Worm (Caenorhabditis elegans) whole organism, L1 larva: ENCODE data around the gene fbxa-12.

Source experiments
- C34B4.2 ChIP-seq: sonication (generic microtip); optimal IDR thresholded peaks from 2 replicates; lab custom pipeline; 2017; ENCODE audit warnings: mild to moderate bottlenecking, missing genetic modification characterization, missing compliant biosample characterization
- Y116A8C.19 ChIP-seq: sonication (generic microtip); optimal IDR thresholded peaks from 2 replicates; lab custom pipeline; 2016; ENCODE audit warnings: missing compliant biosample characterization, missing genetic modification characterization, borderline replicate concordance
- aha-1 ChIP-seq: fragments of 150-350 bp; optimal IDR thresholded peaks from 2 replicates; lab custom pipeline; 2014; ENCODE audit warnings: missing biosample characterization, missing genetic modification characterization
- blmp-1 ChIP-seq: fragments of 150-350 bp; optimal IDR thresholded peaks from 2 replicates; lab custom pipeline; 2014; ENCODE audit warnings: missing biosample characterization, missing genetic modification characterization
- ceh-88 ChIP-seq: fragments of 200-800 bp; sonication (Bioruptor generic); IDR thresholded peaks from 2 replicates; pipeline ENCODE4 v1.3.6; 2022; ENCODE audit warnings: missing genetic modification characterization, missing compliant biosample characterization
- ces-1 ChIP-seq: fragments of 150-350 bp; optimal IDR thresholded peaks from 2 replicates; lab custom pipeline; 2014; ENCODE audit warnings: missing biosample characterization, missing genetic modification reagents, missing genetic modification characterization
- efl-1 ChIP-seq, 4 experiments: fragments of 150-350 bp; optimal IDR thresholded peaks in 3 of 4; peaks in 1 of 4; 1 replicate in 1 of 4; 2 replicates in 3 of 4; lab custom pipeline; 2014; ENCODE audit warnings: missing biosample characterization in 2 of 4, missing genetic modification characterization in 2 of 4, missing genetic modification reagents in 2 of 4
- egl-13 ChIP-seq: sonication (generic microtip); optimal IDR thresholded peaks from 2 replicates; lab custom pipeline; 2016; ENCODE audit warnings: missing genotype, missing genetic modification reagents, missing genetic modification characterization, missing compliant biosample characterization
- elt-2 ChIP-seq: sonication (generic microtip); optimal IDR thresholded peaks from 2 replicates; lab custom pipeline; 2016; ENCODE audit warnings: missing genetic modification characterization, mild to moderate bottlenecking, inconsistent platforms, missing compliant biosample characterization, missing genetic modification reagents
- ets-5 ChIP-seq: fragments of 200-800 bp; sonication (Bioruptor generic); IDR thresholded peaks from 2 replicates; pipeline ENCODE4 v1.3.6; 2022; ENCODE audit warnings: missing genetic modification characterization, missing compliant biosample characterization
- hpl-2 ChIP-seq: fragments of 150-350 bp; optimal IDR thresholded peaks from 2 replicates; lab custom pipeline; 2014; ENCODE audit warnings: missing biosample characterization, missing genetic modification reagents, missing genetic modification characterization
- irx-1 ChIP-seq: sonication (generic microtip); optimal IDR thresholded peaks from 2 replicates; lab custom pipeline; 2016; ENCODE audit warnings: missing genetic modification characterization, missing compliant biosample characterization
- isw-1 ChIP-seq: fragments of 200-800 bp; sonication (Bioruptor generic); IDR thresholded peaks from 2 replicates; pipeline ENCODE4 v1.3.6; 2022; ENCODE audit warnings: missing genetic modification characterization, missing compliant biosample characterization
- jun-1 ChIP-seq: fragments of 150-350 bp; optimal IDR thresholded peaks from 2 replicates; lab custom pipeline; 2014; ENCODE audit warnings: missing biosample characterization, missing genetic modification reagents, missing genetic modification characterization
- lin-13 ChIP-seq: fragments of 150-350 bp; optimal IDR thresholded peaks from 2 replicates; lab custom pipeline; 2014; ENCODE audit warnings: missing biosample characterization, missing genetic modification reagents, missing genetic modification characterization
- lin-35 ChIP-seq, 2 experiments: fragments of 150-350 bp; optimal IDR thresholded peaks; 2 replicates each; lab custom pipeline; 2014; ENCODE audit warnings: missing biosample characterization in 2 of 2, missing genetic modification characterization in 2 of 2, missing genetic modification reagents in 2 of 2
- lin-39 ChIP-seq: fragments of 150-350 bp; optimal IDR thresholded peaks from 2 replicates; lab custom pipeline; 2014; ENCODE audit warnings: missing biosample characterization, missing genetic modification reagents, missing genetic modification characterization
- mdl-1 ChIP-seq, 2 experiments: fragments of 150-350 bp; optimal IDR thresholded peaks; 2 replicates each; lab custom pipeline; 2014 to 2017; ENCODE audit warnings: missing biosample characterization in 2 of 2, missing genetic modification characterization in 2 of 2, inconsistent platforms in 1 of 2
- mep-1 ChIP-seq: fragments of 150-350 bp; optimal IDR thresholded peaks from 2 replicates; lab custom pipeline; 2014; ENCODE audit warnings: missing biosample characterization, missing genetic modification characterization
- nhr-20 ChIP-seq: sonication (generic microtip); optimal IDR thresholded peaks from 2 replicates; lab custom pipeline; 2016; ENCODE audit warnings: mild to moderate bottlenecking, missing genetic modification characterization, missing compliant biosample characterization
- nhr-71 ChIP-seq: sonication (generic microtip); optimal IDR thresholded peaks from 2 replicates; lab custom pipeline; 2016; ENCODE audit warnings: mild to moderate bottlenecking, missing genetic modification characterization, moderate library complexity, missing compliant biosample characterization
- nhr-76 ChIP-seq: sonication (generic microtip); optimal IDR thresholded peaks from 2 replicates; lab custom pipeline; 2017; ENCODE audit warnings: missing biosample characterization, missing genetic modification characterization
- nhr-85 ChIP-seq: sonication (generic microtip); peaks from one replicate; lab custom pipeline; 2016; ENCODE audit warnings: missing genetic modification characterization, inconsistent platforms, missing compliant biosample characterization
- nhr-90 ChIP-seq: sonication (generic microtip); optimal IDR thresholded peaks from 2 replicates; lab custom pipeline; 2016; ENCODE audit warnings: mild to moderate bottlenecking, missing genetic modification characterization, missing compliant biosample characterization; ENCODE audit not compliant: poor library complexity
- pax-3 ChIP-seq: fragments of 200-800 bp; sonication (Bioruptor generic); optimal IDR thresholded peaks from 2 replicates; lab custom pipeline; 2018; ENCODE audit warnings: mild to moderate bottlenecking, missing genetic modification characterization, moderate library complexity, missing compliant biosample characterization
- pqm-1 ChIP-seq: sonication (generic microtip); optimal IDR thresholded peaks from 3 replicates; lab custom pipeline; 2017; ENCODE audit warnings: missing biosample characterization, missing genetic modification characterization
- skn-1 ChIP-seq: fragments of 150-350 bp; optimal IDR thresholded peaks from 2 replicates; lab custom pipeline; 2014; ENCODE audit warnings: missing biosample characterization, missing genetic modification characterization
- sox-4 ChIP-seq: sonication (generic microtip); optimal IDR thresholded peaks from 2 replicates; lab custom pipeline; 2016; ENCODE audit warnings: missing genetic modification characterization, missing compliant biosample characterization
- tbx-2 ChIP-seq: sonication (generic microtip); optimal IDR thresholded peaks from 2 replicates; lab custom pipeline; 2016; ENCODE audit warnings: missing genetic modification characterization, missing compliant biosample characterization
- tlp-1 ChIP-seq: fragments of 150-350 bp; optimal IDR thresholded peaks from 2 replicates; lab custom pipeline; 2014; ENCODE audit warnings: missing biosample characterization, missing genetic modification characterization
- unc-30 ChIP-seq: sonication (generic microtip); optimal IDR thresholded peaks from 2 replicates; lab custom pipeline; 2017; ENCODE audit warnings: missing biosample characterization, missing genetic modification characterization
- unc-62 ChIP-seq: fragments of 150-350 bp; optimal IDR thresholded peaks from 2 replicates; lab custom pipeline; 2014; ENCODE audit warnings: missing biosample characterization, missing genetic modification reagents, missing genetic modification characterization
- unc-98 ChIP-seq: fragments of 200-800 bp; sonication (Bioruptor generic); IDR thresholded peaks from 2 replicates; pipeline ENCODE4 v1.3.6; 2022; ENCODE audit warnings: missing genetic modification characterization, missing compliant biosample characterization
- vab-15 ChIP-seq: sonication (generic microtip); optimal IDR thresholded peaks from 2 replicates; lab custom pipeline; 2017; ENCODE audit warnings: missing genotype, mild to moderate bottlenecking, missing genetic modification characterization, missing compliant biosample characterization
- zip-4 ChIP-seq: fragments of 200-800 bp; sonication (Bioruptor generic); optimal IDR thresholded peaks from 2 replicates; lab custom pipeline; 2018; ENCODE audit warnings: mild to moderate bottlenecking, missing genetic modification characterization, moderate library complexity, missing compliant biosample characterization
- ztf-11 ChIP-seq, 2 experiments: sonication (generic microtip); optimal IDR thresholded peaks; 2 replicates each; lab custom pipeline; 2016 to 2017; ENCODE audit warnings: missing genetic modification characterization in 2 of 2, missing biosample characterization in 1 of 2, missing compliant biosample characterization in 1 of 2
- ztf-4 ChIP-seq: fragments of 150-350 bp; optimal IDR thresholded peaks from 2 replicates; lab custom pipeline; 2014; ENCODE audit warnings: missing biosample characterization, missing genetic modification characterization

fbxa-12 gene

ce11 chrIII:2239587-2240144, 20.2 kb downstream of the fbxa-12 start, which contains the start of gene C39B5.10:
C39B5.10 (minus strand) TSS chrIII:2239637.
- TF ChIP-seq elt-2 (tag; lab: Kevin White, UChicago): peak; percentile 91
- TF ChIP-seq tlp-1 (tag; lab: Kevin White, UChicago): peak; percentile 12
- no peak for TF ChIP-seq ets-5
- no peak for TF ChIP-seq irx-1 (tag; lab: Kevin White, UChicago)
- TF ChIP-seq jun-1: peak; percentile 7
- TF ChIP-seq nhr-90 (tag; lab: Kevin White, UChicago): no peak
- TF ChIP-seq pqm-1 (tag; lab: Kevin White, UChicago): peak; percentile 72
- no peak for TF ChIP-seq unc-98 (GFP tag; lab: Robert Waterston, UW)
- TF ChIP-seq egl-13 (tag; lab: Kevin White, UChicago): no peak
- TF ChIP-seq, all 84 proteins: peak for 4

ce11 chrIII:2240471-2240870, 21.0 kb downstream of the fbxa-12 start, which contains the start of gene srz-56:
srz-56 (plus strand) TSS chrIII:2240771.
- TF ChIP-seq sox-4 (tag; lab: Kevin White, UChicago) (no peak), tbx-2 (no peak), pax-3 (tag; lab: Kevin White, UChicago) (no peak), mdl-1 (tag; optimal IDR thresholded peaks at IDR 0.05; lab: Kevin White, UChicago) (no peak), jun-1 (no peak), zip-4 (GFP tag; lab: Kevin White, UChicago) (no peak), nhr-71 (no peak)

- TF ChIP-seq mep-1 (tag; lab: Kevin White, UChicago): no peak
- TF ChIP-seq efl-1 (optimal IDR thresholded peaks at IDR 0.05; lab: Kevin White, UChicago): no peak
- TF ChIP-seq efl-1 (GFP tag; optimal IDR thresholded peaks at IDR 0.05 in 1 of 2; lab: Kevin White, UChicago): no peak
- no peak for TF ChIP-seq unc-98 (GFP tag; lab: Robert Waterston, UW)
- TF ChIP-seq blmp-1 (tag; lab: Kevin White, UChicago): no peak
- TF ChIP-seq nhr-20 (tag; lab: Kevin White, UChicago): no peak
- no peak for TF ChIP-seq lin-13
- no peak for TF ChIP-seq lin-39 (tag; lab: Kevin White, UChicago)
- TF ChIP-seq vab-15: no peak
- TF ChIP-seq nhr-85 (tag; lab: Kevin White, UChicago): no peak
- TF ChIP-seq nhr-90 (tag; lab: Kevin White, UChicago): no peak
- no peak for TF ChIP-seq isw-1 (GFP tag; lab: Robert Waterston, UW)
- TF ChIP-seq Y116A8C.19: no peak
- no peak for TF ChIP-seq nhr-76 (tag; lab: Kevin White, UChicago)
- TF ChIP-seq pax-3 (tag; lab: Kevin White, UChicago): no peak
- no peak for TF ChIP-seq unc-30 (tag; lab: Kevin White, UChicago)
- TF ChIP-seq hpl-2 (GFP tag; lab: Kevin White, UChicago): no peak
- no peak for TF ChIP-seq tbx-2
- TF ChIP-seq unc-62 (GFP tag; lab: Kevin White, UChicago): no peak
These were observed 24.1 kb downstream of the fbxa-12 start for ce11 chrIII:2243617-2244016.

- TF ChIP-seq zip-4 (GFP tag; lab: Kevin White, UChicago): no peak
- no peak for TF ChIP-seq skn-1 (tag; lab: Kevin White, UChicago)
These were observed 26.2 kb downstream of the fbxa-12 start, which contains the start of gene srd-67 for ce11 chrIII:2245727-2246126. srd-67 (minus strand) TSS chrIII:2245827.

- TF ChIP-seq C34B4.2 (tag; lab: Kevin White, UChicago) (no peak), ces-1 (no peak), ztf-4 (tag; lab: Kevin White, UChicago) (no peak), ztf-11 (tag; optimal IDR thresholded peaks at IDR 0.05; lab: Kevin White, UChicago) (no peak), pax-3 (tag; lab: Kevin White, UChicago) (no peak), aha-1 (no peak), lin-35 (GFP tag; optimal IDR thresholded peaks at IDR 0.05; lab: Kevin White, UChicago) (no peak), ceh-88 (GFP tag; lab: Robert Waterston, UW) (no peak), irx-1 (tag; lab: Kevin White, UChicago) (no peak)
These were observed 31.8 kb downstream of the fbxa-12 start, which contains the start of gene fbxa-7 for ce11 chrIII:2251348-2251747. fbxa-7 (minus strand) TSS chrIII:2251448.
